Worm (Caenorhabditis elegans) whole organism, mixed stage, embryonic: ENCODE measurements around the gene clu-1.

Experiments used
- mab-5 ChIP-seq: fragments of 150-350 bp; optimal IDR thresholded peaks from 2 replicates; lab custom pipeline; 2014; ENCODE audit warnings: missing biosample characterization, missing genetic modification characterization
- snpc-4 ChIP-seq: fragments of 150-350 bp; optimal IDR thresholded peaks from 2 replicates; lab custom pipeline; 2014; ENCODE audit warnings: missing biosample characterization, missing genetic modification characterization

ce11 chrIII:9528824-9529223 lies 7.6 kb upstream of the clu-1 start, which contains the start of gene ZK1098.2:
- TF ChIP-seq snpc-4 (no peak), mab-5 (tag; lab: Kevin White, UChicago) (no peak)
